Fruit fly (Drosophila melanogaster) whole organism, embryonic: ENCODE measurements around the gene CG8891.

Source experiments
- Asciz ChIP-seq: fragments of 200-800 bp; sonication (Bioruptor generic); optimal IDR thresholded peaks from 2 replicates; lab custom pipeline; 2017; ENCODE audit warnings: missing biosample characterization, mild to moderate bottlenecking, missing genetic modification characterization, missing genetic modification reagents
- Atf3 ChIP-seq: fragments of 200-800 bp; sonication (Bioruptor generic); optimal IDR thresholded peaks from 3 replicates; lab custom pipeline; 2016; ENCODE audit warnings: missing biosample characterization, missing genetic modification characterization
- BEAF-32 ChIP-seq: fragments of 200-800 bp; sonication (Bioruptor generic); optimal IDR thresholded peaks from 3 replicates; lab custom pipeline; 2017; ENCODE audit warnings: missing biosample characterization, missing genetic modification characterization, mild to moderate bottlenecking, moderate library complexity, missing genetic modification reagents
- Bdp1 ChIP-seq: fragments of 200-800 bp; sonication (Bioruptor generic); optimal IDR thresholded peaks from 3 replicates; lab custom pipeline; 2016; ENCODE audit warnings: missing biosample characterization, missing genetic modification characterization
- CG1233 ChIP-seq: fragments of 200-800 bp; sonication (Bioruptor generic); optimal IDR thresholded peaks from 4 replicates; lab custom pipeline; 2018; ENCODE audit warnings: missing biosample characterization, mild to moderate bottlenecking, missing genetic modification characterization
- CG12659 ChIP-seq: fragments of 200-800 bp; sonication (Bioruptor generic); optimal IDR thresholded peaks from 3 replicates; lab custom pipeline; 2017; ENCODE audit warnings: mild to moderate bottlenecking, missing biosample characterization, missing genetic modification reagents, missing genetic modification characterization
- CG15514 ChIP-seq: fragments of 200-800 bp; sonication (Bioruptor generic); optimal IDR thresholded peaks from 3 replicates; lab custom pipeline; 2017; ENCODE audit warnings: missing biosample characterization, missing genetic modification characterization, mild to moderate bottlenecking, moderate library complexity, missing genetic modification reagents
- CG30020 ChIP-seq: fragments of 200-800 bp; optimal IDR thresholded peaks from 2 replicates; lab custom pipeline; 2019; ENCODE audit warnings: missing biosample characterization, mild to moderate bottlenecking, missing genetic modification characterization, moderate library complexity
- CG31224 ChIP-seq: fragments of 200-800 bp; sonication (Bioruptor generic); IDR thresholded peaks from 2 replicates; pipeline ENCODE4 v1.3.6; 2022; ENCODE audit warnings: missing biosample characterization, missing genetic modification characterization
- CG32767 ChIP-seq: fragments of 200-800 bp; sonication (Bioruptor generic); IDR thresholded peaks from 2 replicates; pipeline ENCODE4 v1.3.6; 2022; ENCODE audit warnings: missing biosample characterization, missing genetic modification characterization
- CG3281 ChIP-seq: fragments of 200-800 bp; sonication (Bioruptor generic); optimal IDR thresholded peaks from 3 replicates; lab custom pipeline; 2017; ENCODE audit warnings: missing biosample characterization, mild to moderate bottlenecking, missing genetic modification characterization
- CG6272 ChIP-seq: fragments of 200-800 bp; sonication (Bioruptor generic); IDR thresholded peaks from 2 replicates; pipeline ENCODE4 v1.3.6; 2022; ENCODE audit warnings: missing biosample characterization, missing genetic modification characterization
- CG8359 ChIP-seq: fragments of 200-800 bp; sonication (Bioruptor generic); optimal IDR thresholded peaks from 2 replicates; lab custom pipeline; 2017; ENCODE audit warnings: missing biosample characterization, mild to moderate bottlenecking, missing genetic modification characterization, borderline replicate concordance
- CG9437 ChIP-seq: fragments of 200-800 bp; sonication (Bioruptor generic); optimal IDR thresholded peaks from 2 replicates; lab custom pipeline; 2018; ENCODE audit warnings: missing biosample characterization, mild to moderate bottlenecking, missing genetic modification characterization
- CG9797 ChIP-seq: fragments of 200-800 bp; sonication (Bioruptor generic); optimal IDR thresholded peaks from 3 replicates; lab custom pipeline; 2018; ENCODE audit warnings: missing biosample characterization, mild to moderate bottlenecking, missing genetic modification characterization
- Chrac-16 ChIP-seq: fragments of 200-800 bp; sonication (Bioruptor generic); optimal IDR thresholded peaks from 3 replicates; lab custom pipeline; 2016; ENCODE audit warnings: missing biosample characterization, missing genetic modification characterization
- CkIIα-i1 ChIP-seq: fragments of 200-800 bp; sonication (Bioruptor generic); IDR thresholded peaks from 2 replicates; pipeline ENCODE4 v1.3.6; 2022; ENCODE audit warnings: missing biosample characterization, missing genetic modification characterization
- Dp ChIP-seq: fragments of 200-800 bp; sonication (Bioruptor generic); optimal IDR thresholded peaks from 2 replicates; lab custom pipeline; 2018; ENCODE audit warnings: missing biosample characterization, mild to moderate bottlenecking, missing genetic modification characterization, moderate library complexity
- Fer1 ChIP-seq: fragments of 200-800 bp; sonication (Bioruptor generic); optimal IDR thresholded peaks from 2 replicates; lab custom pipeline; 2017; ENCODE audit warnings: missing biosample characterization, mild to moderate bottlenecking, missing genetic modification characterization
- Hsf ChIP-seq: fragments of 200-800 bp; sonication (Bioruptor generic); optimal IDR thresholded peaks from 3 replicates; lab custom pipeline; 2016; ENCODE audit warnings: missing biosample characterization, missing genetic modification characterization
- MBD-R2 ChIP-seq: fragments of 200-800 bp; sonication (Bioruptor generic); IDR thresholded peaks from 2 replicates; pipeline ENCODE4 v1.3.6; 2022; ENCODE audit warnings: missing biosample characterization, missing genetic modification characterization
- Max ChIP-seq: fragments of 200-800 bp; sonication (Bioruptor generic); optimal IDR thresholded peaks from 2 replicates; lab custom pipeline; 2016; ENCODE audit warnings: missing biosample characterization, mild to moderate bottlenecking, missing genetic modification characterization
- NC2α ChIP-seq: fragments of 200-800 bp; sonication (Bioruptor generic); optimal IDR thresholded peaks from 2 replicates; lab custom pipeline; 2016; ENCODE audit warnings: missing biosample characterization, missing genetic modification characterization
- Ptx1 ChIP-seq: fragments of 200-800 bp; sonication (Bioruptor generic); IDR thresholded peaks from 2 replicates; pipeline ENCODE4 v1.3.6; 2022; ENCODE audit warnings: missing biosample characterization, missing genetic modification characterization
- Stat92E ChIP-seq, 3 experiments: fragments of >200 bp in 2 of 3; fragments of 200-800 bp in 1 of 3; sonication (Bioruptor generic) in 1 of 3; optimal IDR thresholded peaks; 2 replicates each; lab custom pipeline; 2017 to 2019; ENCODE audit warnings: missing biosample characterization in 3 of 3, missing genetic modification characterization in 3 of 3, mild to moderate bottlenecking in 1 of 3, moderate library complexity in 1 of 3
- ab ChIP-seq: fragments of 200-800 bp; sonication (Bioruptor generic); optimal IDR thresholded peaks from 2 replicates; lab custom pipeline; 2016; ENCODE audit warnings: missing biosample characterization, missing genetic modification characterization
- aop ChIP-seq: fragments of 200-800 bp; sonication (Bioruptor generic); IDR thresholded peaks from 2 replicates; pipeline ENCODE4 v1.3.6; 2022; ENCODE audit warnings: missing biosample characterization, missing genetic modification characterization
- ato ChIP-seq: fragments of 200-800 bp; sonication (Bioruptor generic); IDR thresholded peaks from 2 replicates; pipeline ENCODE4 v1.3.6; 2022; ENCODE audit warnings: missing biosample characterization, missing genetic modification characterization; ENCODE audit not compliant: partially characterized antibody
- dm ChIP-seq: fragments of 200-800 bp; sonication (Bioruptor generic); optimal IDR thresholded peaks from 3 replicates; lab custom pipeline; 2016; ENCODE audit warnings: missing biosample characterization, missing genetic modification characterization
- fd3F ChIP-seq: fragments of 200-800 bp; sonication (Bioruptor generic); optimal IDR thresholded peaks from 2 replicates; lab custom pipeline; 2018; ENCODE audit warnings: missing biosample characterization, mild to moderate bottlenecking, missing genetic modification characterization, moderate library complexity
- gcm2 ChIP-seq: fragments of 200-800 bp; sonication (Bioruptor generic); optimal IDR thresholded peaks from 2 replicates; lab custom pipeline; 2016; ENCODE audit warnings: missing biosample characterization, missing genetic modification characterization
- gfzf ChIP-seq: fragments of 200-800 bp; sonication (Bioruptor generic); optimal IDR thresholded peaks from 2 replicates; lab custom pipeline; 2016; ENCODE audit warnings: missing biosample characterization, mild to moderate bottlenecking, missing genetic modification characterization, moderate library complexity
- grau ChIP-seq: fragments of 200-800 bp; optimal IDR thresholded peaks from 3 replicates; lab custom pipeline; 2019; ENCODE audit warnings: missing biosample characterization, mild to moderate bottlenecking, missing genetic modification characterization, moderate library complexity
- gro ChIP-seq: fragments of 200-800 bp; sonication (Bioruptor generic); optimal IDR thresholded peaks from 2 replicates; lab custom pipeline; 2016; ENCODE audit warnings: missing biosample characterization, missing genetic modification characterization
- gsb-n ChIP-seq: fragments of 200-800 bp; sonication (Bioruptor generic); optimal IDR thresholded peaks from 3 replicates; lab custom pipeline; 2018; ENCODE audit warnings: missing biosample characterization, mild to moderate bottlenecking, missing genetic modification characterization
- hth ChIP-seq: fragments of >200 bp; optimal IDR thresholded peaks from 2 replicates; lab custom pipeline; 2017; ENCODE audit warnings: inconsistent platforms
- kay ChIP-seq: fragments of 200-800 bp; sonication (Bioruptor generic); optimal IDR thresholded peaks from 2 replicates; lab custom pipeline; 2016; ENCODE audit warnings: missing biosample characterization, missing genetic modification characterization
- lab ChIP-seq: fragments of 200-800 bp; sonication (Bioruptor generic); optimal IDR thresholded peaks from 3 replicates; lab custom pipeline; 2017; ENCODE audit warnings: missing biosample characterization, missing genetic modification characterization, mild to moderate bottlenecking, moderate library complexity, missing genetic modification reagents
- lbe ChIP-seq: fragments of 200-800 bp; sonication (Bioruptor generic); optimal IDR thresholded peaks from 2 replicates; lab custom pipeline; 2016; ENCODE audit warnings: missing biosample characterization, mild to moderate bottlenecking, missing genetic modification characterization
- p53 ChIP-seq: fragments of 200-800 bp; sonication (Bioruptor generic); optimal IDR thresholded peaks from 2 replicates; lab custom pipeline; 2016; ENCODE audit warnings: missing biosample characterization, missing genetic modification characterization
- pzg ChIP-seq: fragments of 200-800 bp; sonication (Bioruptor generic); optimal IDR thresholded peaks from 3 replicates; lab custom pipeline; 2018; ENCODE audit warnings: missing biosample characterization, mild to moderate bottlenecking, missing genetic modification characterization, moderate library complexity
- sima ChIP-seq: fragments of 200-800 bp; sonication (Bioruptor generic); optimal IDR thresholded peaks from 2 replicates; lab custom pipeline; 2016; ENCODE audit warnings: missing biosample characterization, missing genetic modification characterization
- slou ChIP-seq: fragments of 200-800 bp; sonication (Bioruptor generic); optimal IDR thresholded peaks from 3 replicates; lab custom pipeline; 2016; ENCODE audit warnings: missing biosample characterization, missing genetic modification characterization
- sob ChIP-seq: fragments of 200-800 bp; sonication (Bioruptor generic); IDR thresholded peaks from 2 replicates; pipeline ENCODE4 v1.3.6; 2022; ENCODE audit warnings: missing biosample characterization, missing genetic modification characterization
- ssp ChIP-seq: fragments of 200-800 bp; sonication (Bioruptor generic); IDR thresholded peaks from 2 replicates; pipeline ENCODE4 v1.3.6; 2022; ENCODE audit warnings: missing biosample characterization, missing genetic modification characterization
- stwl ChIP-seq: fragments of 200-800 bp; sonication (Bioruptor generic); optimal IDR thresholded peaks from 3 replicates; lab custom pipeline; 2018; ENCODE audit warnings: missing biosample characterization, mild to moderate bottlenecking, missing genetic modification characterization, moderate library complexity
- tin ChIP-seq: fragments of 200-800 bp; sonication (Bioruptor generic); optimal IDR thresholded peaks from 3 replicates; lab custom pipeline; 2016; ENCODE audit warnings: missing biosample characterization, missing genetic modification characterization
- vnd ChIP-seq: fragments of 200-800 bp; sonication (Bioruptor generic); IDR thresholded peaks from 3 replicates; pipeline ENCODE4 v1.3.6; 2022; ENCODE audit warnings: missing biosample characterization, missing genetic modification characterization; ENCODE audit not compliant: partially characterized antibody
- wor ChIP-seq: fragments of 200-800 bp; sonication (Bioruptor generic); IDR thresholded peaks from 2 replicates; pipeline ENCODE4 v1.3.6; 2022; ENCODE audit warnings: missing biosample characterization, missing genetic modification characterization
- zf30C ChIP-seq: fragments of 200-800 bp; sonication (Bioruptor generic); optimal IDR thresholded peaks from 3 replicates; lab custom pipeline; 2018; ENCODE audit warnings: missing biosample characterization, mild to moderate bottlenecking, missing genetic modification characterization

The CG8891 gene

DNA sequence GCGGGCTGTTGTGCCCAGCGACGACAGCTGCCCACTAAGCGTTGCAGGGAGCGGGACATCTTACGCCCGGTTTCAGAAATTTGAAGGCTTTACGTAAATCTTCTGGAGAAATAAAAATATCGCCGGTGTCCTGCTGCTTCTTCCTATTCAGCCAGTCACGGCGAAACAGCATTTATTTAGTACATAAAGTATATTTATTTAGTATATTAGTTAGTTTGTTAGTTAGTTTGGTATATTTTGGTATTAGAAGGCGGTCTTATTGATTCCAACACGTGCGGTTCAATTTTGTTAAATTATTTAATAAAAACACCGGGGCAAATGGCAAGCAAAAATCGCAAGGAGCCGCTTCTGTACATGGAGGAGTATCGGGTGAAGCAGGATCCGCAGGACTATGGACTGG lies 10.4 kb downstream of the CG8891 start, which contains the start of the genes Scox and Polr1C (continued):
- TF ChIP-seq gcm2 (GFP tag; lab: Kevin White, UChicago) (no peak), MBD-R2 (GFP tag; lab: Robert Waterston, UW) (0 out of 2 replicates have a peak, but pooled peaks have one; percentile 33), Hsf (no peak), kay (GFP tag; lab: Kevin White, UChicago) (no peak), p53 (GFP tag; lab: Kevin White, UChicago) (no peak), Stat92E (GFP tag; optimal IDR thresholded peaks at IDR 0.05; lab: Kevin White, UChicago) (no peak), Dp (GFP tag; lab: Kevin White, UChicago) (peak; percentile 19), sob (GFP tag; lab: Robert Waterston, UW) (no peak), ato (no peak), Bdp1 (GFP tag; lab: Kevin White, UChicago) (no peak), fd3F (GFP tag; lab: Kevin White, UChicago) (no peak), Atf3 (GFP tag; lab: Kevin White, UChicago) (no peak), Fer1 (GFP tag; lab: Kevin White, UChicago) (no peak), Ptx1 (no peak), hth (lab: Kevin White, UChicago) (no peak), stwl (tag; lab: Kevin White, UChicago) (peak; percentile 19), CG32767 (GFP tag; lab: Robert Waterston, UW) (no peak), ssp (no peak), gsb-n (tag; lab: Kevin White, UChicago) (no peak), BEAF-32 (GFP tag; lab: Kevin White, UChicago) (peak; percentile 31), aop (GFP tag; lab: Robert Waterston, UW) (no peak), CG6272 (no peak), Asciz (GFP tag; lab: Kevin White, UChicago) (no peak), CG9437 (GFP tag; lab: Kevin White, UChicago) (no peak), lab (GFP tag; lab: Kevin White, UChicago) (no peak), dm (GFP tag; lab: Kevin White, UChicago) (peak; percentile 36), zf30C (GFP tag; lab: Kevin White, UChicago) (no peak), sima (no peak), CkIIα-i1 (GFP tag; lab: Robert Waterston, UW) (no peak), CG12659 (GFP tag; lab: Kevin White, UChicago) (no peak), gfzf (peak; percentile 49), NC2α (GFP tag; lab: Kevin White, UChicago) (no peak), ab (GFP tag; lab: Kevin White, UChicago) (no peak), lbe (no peak), Max (peak; percentile 33), CG15514 (GFP tag; lab: Kevin White, UChicago) (no peak), CG1233 (GFP tag; lab: Kevin White, UChicago) (no peak), pzg (GFP tag; lab: Kevin White, UChicago) (peak; percentile 46), slou (GFP tag; lab: Kevin White, UChicago) (no peak), Chrac-16 (GFP tag; lab: Kevin White, UChicago) (no peak), tin (GFP tag; lab: Kevin White, UChicago) (no peak), vnd (no peak), CG3281 (GFP tag; lab: Kevin White, UChicago) (no peak), CG30020 (tag; lab: Kevin White, UChicago) (no peak), CG9797 (peak; percentile 55), wor (no peak), grau (tag; lab: Kevin White, UChicago) (no peak), CG8359 (GFP tag; lab: Kevin White, UChicago) (no peak), gro (GFP tag; lab: Kevin White, UChicago) (no peak), CG31224 (GFP tag; lab: Robert Waterston, UW) (no peak)
